Fruit fly (Drosophila melanogaster) whole organism, embryonic: ENCODE measurements around the gene CG5377.

ENCODE experiments used
- Abd-B ChIP-seq: fragments of 200-800 bp; sonication (Bioruptor generic); optimal IDR thresholded peaks from 2 replicates; lab custom pipeline; 2018; ENCODE audit warnings: missing biosample characterization, mild to moderate bottlenecking, missing genetic modification characterization, moderate library complexity
- Aef1 ChIP-seq: fragments of 200-800 bp; sonication (Bioruptor generic); IDR thresholded peaks from 3 replicates; pipeline ENCODE4 v1.3.6; 2022; ENCODE audit warnings: missing biosample characterization, missing genetic modification characterization
- Atf6 ChIP-seq: fragments of 200-800 bp; sonication (Bioruptor generic); IDR thresholded peaks from 2 replicates; pipeline ENCODE4 v1.3.6; 2022; ENCODE audit warnings: missing biosample characterization, missing genetic modification characterization
- CG10959 ChIP-seq: fragments of 200-800 bp; sonication (Bioruptor generic); IDR thresholded peaks from 2 replicates; pipeline ENCODE4 v1.3.6; 2022; ENCODE audit warnings: missing biosample characterization, missing genetic modification characterization
- CG11085 ChIP-seq: fragments of 200-800 bp; sonication (Bioruptor generic); IDR thresholded peaks from 2 replicates; pipeline ENCODE4 v1.3.6; 2022; ENCODE audit warnings: missing biosample characterization, missing genetic modification characterization
- CG11247 ChIP-seq: fragments of 200-800 bp; sonication (Bioruptor generic); IDR thresholded peaks from 2 replicates; pipeline ENCODE4 v1.3.6; 2022; ENCODE audit warnings: missing biosample characterization, missing genetic modification characterization
- CG13424 ChIP-seq: fragments of 200-800 bp; sonication (Bioruptor generic); optimal IDR thresholded peaks from 2 replicates; lab custom pipeline; 2019; ENCODE audit warnings: missing biosample characterization, mild to moderate bottlenecking, missing genetic modification characterization, moderate library complexity
- CG14014 ChIP-seq: fragments of 200-800 bp; sonication (Bioruptor generic); IDR thresholded peaks from 2 replicates; pipeline ENCODE4 v1.3.6; 2022; ENCODE audit warnings: missing biosample characterization, missing genetic modification characterization
- CG15601 ChIP-seq: fragments of 200-800 bp; sonication (Bioruptor generic); optimal IDR thresholded peaks from 3 replicates; lab custom pipeline; 2019; ENCODE audit warnings: missing biosample characterization, mild to moderate bottlenecking, missing genetic modification characterization, moderate library complexity
- CG16813 ChIP-seq: fragments of 200-800 bp; sonication (Bioruptor generic); IDR thresholded peaks from 3 replicates; pipeline ENCODE4 v1.3.6; 2022; ENCODE audit warnings: missing biosample characterization, missing genetic modification characterization; ENCODE audit not compliant: partially characterized antibody
- CG16863 ChIP-seq: fragments of 200-800 bp; sonication (Bioruptor generic); optimal IDR thresholded peaks from 3 replicates; lab custom pipeline; 2016; ENCODE audit warnings: missing biosample characterization, missing genetic modification characterization
- CG17328 ChIP-seq: fragments of 200-800 bp; sonication (Bioruptor generic); IDR thresholded peaks from 2 replicates; pipeline ENCODE4 v1.3.6; 2022; ENCODE audit warnings: missing biosample characterization, missing genetic modification characterization
- CG1832 ChIP-seq: fragments of 200-800 bp; sonication (Bioruptor generic); optimal IDR thresholded peaks from 2 replicates; lab custom pipeline; 2017; ENCODE audit warnings: missing biosample characterization, mild to moderate bottlenecking, missing genetic modification characterization, inconsistent platforms
- CG3065 ChIP-seq: fragments of 200-800 bp; sonication (Bioruptor generic); optimal IDR thresholded peaks from 2 replicates; lab custom pipeline; 2016; ENCODE audit warnings: missing biosample characterization, missing genetic modification characterization
- CG34422 ChIP-seq: fragments of 200-800 bp; sonication (Bioruptor generic); IDR thresholded peaks from 3 replicates; pipeline ENCODE4 v1.3.6; 2022; ENCODE audit warnings: missing biosample characterization, missing genetic modification characterization
- CG4707 ChIP-seq: fragments of 200-800 bp; sonication (Bioruptor generic); optimal IDR thresholded peaks from 2 replicates; lab custom pipeline; 2018; ENCODE audit warnings: missing biosample characterization, mild to moderate bottlenecking, missing genetic modification characterization, moderate library complexity
- CG4854 ChIP-seq: fragments of 200-800 bp; sonication (Bioruptor generic); optimal IDR thresholded peaks from 2 replicates; lab custom pipeline; 2016; ENCODE audit warnings: missing biosample characterization, missing genetic modification characterization, inconsistent platforms
- CG7786 ChIP-seq: fragments of 200-800 bp; sonication (Bioruptor generic); optimal IDR thresholded peaks from 2 replicates; lab custom pipeline; 2016; ENCODE audit warnings: missing biosample characterization, missing genetic modification characterization
- CG8089 ChIP-seq: fragments of 200-800 bp; sonication (Bioruptor generic); optimal IDR thresholded peaks from 3 replicates; lab custom pipeline; 2016; ENCODE audit warnings: missing biosample characterization, missing genetic modification characterization
- CG8290 ChIP-seq, 3 experiments: fragments of 200-800 bp; sonication (Bioruptor generic); optimal IDR thresholded peaks; 2 replicates each; lab custom pipeline; 2016 to 2019; ENCODE audit warnings: missing biosample characterization in 3 of 3, missing genetic modification characterization in 3 of 3, mild to moderate bottlenecking in 2 of 3, moderate library complexity in 1 of 3
- CG9609 ChIP-seq: fragments of 200-800 bp; sonication (Bioruptor generic); optimal IDR thresholded peaks from 3 replicates; lab custom pipeline; 2016; ENCODE audit warnings: missing biosample characterization, missing genetic modification characterization
- Chrac-16 ChIP-seq: fragments of 200-800 bp; sonication (Bioruptor generic); optimal IDR thresholded peaks from 3 replicates; lab custom pipeline; 2016; ENCODE audit warnings: missing biosample characterization, missing genetic modification characterization
- CkIIα-i1 ChIP-seq: fragments of 200-800 bp; sonication (Bioruptor generic); IDR thresholded peaks from 2 replicates; pipeline ENCODE4 v1.3.6; 2022; ENCODE audit warnings: missing biosample characterization, missing genetic modification characterization
- Ets97D ChIP-seq: fragments of 200-800 bp; sonication (Bioruptor generic); optimal IDR thresholded peaks from 3 replicates; lab custom pipeline; 2016; ENCODE audit warnings: missing biosample characterization, missing genetic modification characterization
- Hr51 ChIP-seq, 2 experiments: fragments of 200-800 bp; sonication (Bioruptor generic); optimal IDR thresholded peaks; 2 replicates in 1 of 2; 3 replicates in 1 of 2; lab custom pipeline; 2016 to 2018; ENCODE audit warnings: missing biosample characterization in 2 of 2, missing genetic modification characterization in 2 of 2, mild to moderate bottlenecking in 1 of 2, moderate library complexity in 1 of 2
- Mes4 ChIP-seq: fragments of 200-800 bp; sonication (Bioruptor generic); optimal IDR thresholded peaks from 2 replicates; lab custom pipeline; 2016; ENCODE audit warnings: missing biosample characterization, missing genetic modification characterization
- NC2α ChIP-seq: fragments of 200-800 bp; sonication (Bioruptor generic); optimal IDR thresholded peaks from 2 replicates; lab custom pipeline; 2016; ENCODE audit warnings: missing biosample characterization, missing genetic modification characterization
- Ptx1 ChIP-seq: fragments of 200-800 bp; sonication (Bioruptor generic); IDR thresholded peaks from 2 replicates; pipeline ENCODE4 v1.3.6; 2022; ENCODE audit warnings: missing biosample characterization, missing genetic modification characterization
- Taf1 ChIP-seq: fragments of 200-800 bp; sonication (Bioruptor generic); IDR thresholded peaks from 2 replicates; pipeline ENCODE4 v1.3.6; 2022; ENCODE audit warnings: missing biosample characterization, missing genetic modification characterization
- Tbp ChIP-seq: fragments of >200 bp; optimal IDR thresholded peaks from 2 replicates; lab custom pipeline; 2018; ENCODE audit warnings: missing biosample characterization, missing genetic modification characterization
- ara ChIP-seq: fragments of 200-800 bp; sonication (Bioruptor generic); IDR thresholded peaks from 2 replicates; pipeline ENCODE4 v1.3.6; 2022; ENCODE audit warnings: missing biosample characterization, missing genetic modification characterization
- caup ChIP-seq: fragments of 200-800 bp; sonication (Bioruptor generic); optimal IDR thresholded peaks from 3 replicates; lab custom pipeline; 2017; ENCODE audit warnings: missing biosample characterization, mild to moderate bottlenecking, missing genetic modification characterization, moderate library complexity; ENCODE audit not compliant: severe bottlenecking
- ci ChIP-seq: fragments of 200-800 bp; sonication (Bioruptor generic); IDR thresholded peaks from 3 replicates; pipeline ENCODE4 v1.3.6; 2022; ENCODE audit warnings: missing biosample characterization, missing genetic modification characterization
- dm ChIP-seq: fragments of 200-800 bp; sonication (Bioruptor generic); optimal IDR thresholded peaks from 3 replicates; lab custom pipeline; 2016; ENCODE audit warnings: missing biosample characterization, missing genetic modification characterization
- dysf ChIP-seq: fragments of 200-800 bp; sonication (Bioruptor generic); IDR thresholded peaks from 3 replicates; pipeline ENCODE4 v1.3.6; 2022; ENCODE audit warnings: missing biosample characterization, missing genetic modification characterization
- jumu ChIP-seq: fragments of 200-800 bp; sonication (Bioruptor generic); optimal IDR thresholded peaks from 3 replicates; lab custom pipeline; 2016; ENCODE audit warnings: missing biosample characterization, missing genetic modification characterization
- lilli ChIP-seq: fragments of 200-800 bp; sonication (Bioruptor generic); optimal IDR thresholded peaks from 3 replicates; lab custom pipeline; 2016; ENCODE audit warnings: missing biosample characterization, missing genetic modification characterization
- maf-S ChIP-seq: fragments of 200-800 bp; sonication (Bioruptor generic); optimal IDR thresholded peaks from 2 replicates; lab custom pipeline; 2016; ENCODE audit warnings: missing biosample characterization, missing genetic modification characterization
- mirr ChIP-seq: fragments of 200-800 bp; sonication (Bioruptor generic); optimal IDR thresholded peaks from 3 replicates; lab custom pipeline; 2018; ENCODE audit warnings: missing biosample characterization, mild to moderate bottlenecking, missing genetic modification characterization
- p53 ChIP-seq: fragments of 200-800 bp; sonication (Bioruptor generic); optimal IDR thresholded peaks from 2 replicates; lab custom pipeline; 2016; ENCODE audit warnings: missing biosample characterization, missing genetic modification characterization
- pnt ChIP-seq: fragments of 200-800 bp; sonication (Bioruptor generic); optimal IDR thresholded peaks from 3 replicates; lab custom pipeline; 2016; ENCODE audit warnings: missing biosample characterization, missing genetic modification characterization
- pros ChIP-seq: fragments of 200-800 bp; sonication (Bioruptor generic); optimal IDR thresholded peaks from 3 replicates; lab custom pipeline; 2019; ENCODE audit warnings: missing biosample characterization, mild to moderate bottlenecking, missing genetic modification characterization, moderate library complexity
- pum ChIP-seq: fragments of 200-800 bp; sonication (Bioruptor generic); optimal IDR thresholded peaks from 2 replicates; lab custom pipeline; 2016; ENCODE audit warnings: missing biosample characterization, missing genetic modification characterization
- repo ChIP-seq: fragments of 200-800 bp; sonication (Bioruptor generic); optimal IDR thresholded peaks from 2 replicates; lab custom pipeline; 2016; ENCODE audit warnings: missing biosample characterization, missing genetic modification characterization
- ro ChIP-seq: fragments of 200-800 bp; sonication (Bioruptor generic); IDR thresholded peaks from 2 replicates; pipeline ENCODE4 v1.3.6; 2022; ENCODE audit warnings: missing biosample characterization, missing genetic modification characterization
- sim ChIP-seq: fragments of 200-800 bp; sonication (Bioruptor generic); IDR thresholded peaks from 2 replicates; pipeline ENCODE4 v1.3.6; 2022; ENCODE audit warnings: missing biosample characterization, missing genetic modification characterization
- sima ChIP-seq: fragments of 200-800 bp; sonication (Bioruptor generic); optimal IDR thresholded peaks from 2 replicates; lab custom pipeline; 2016; ENCODE audit warnings: missing biosample characterization, missing genetic modification characterization
- sisA ChIP-seq: fragments of 200-800 bp; sonication (Bioruptor generic); IDR thresholded peaks from 2 replicates; pipeline ENCODE4 v1.3.6; 2022; ENCODE audit warnings: missing biosample characterization, missing genetic modification characterization
- slp2 ChIP-seq: fragments of 200-800 bp; sonication (Bioruptor generic); optimal IDR thresholded peaks from 2 replicates; lab custom pipeline; 2016; ENCODE audit warnings: missing biosample characterization, missing genetic modification characterization
- trh ChIP-seq: fragments of 200-800 bp; sonication (Bioruptor generic); optimal IDR thresholded peaks from 2 replicates; lab custom pipeline; 2016; ENCODE audit warnings: missing biosample characterization, missing genetic modification characterization
- zfh2 ChIP-seq: fragments of 200-800 bp; sonication (Bioruptor generic); optimal IDR thresholded peaks from 2 replicates; lab custom pipeline; 2016; ENCODE audit warnings: missing biosample characterization, missing genetic modification characterization

The CG5377 gene

DNA sequence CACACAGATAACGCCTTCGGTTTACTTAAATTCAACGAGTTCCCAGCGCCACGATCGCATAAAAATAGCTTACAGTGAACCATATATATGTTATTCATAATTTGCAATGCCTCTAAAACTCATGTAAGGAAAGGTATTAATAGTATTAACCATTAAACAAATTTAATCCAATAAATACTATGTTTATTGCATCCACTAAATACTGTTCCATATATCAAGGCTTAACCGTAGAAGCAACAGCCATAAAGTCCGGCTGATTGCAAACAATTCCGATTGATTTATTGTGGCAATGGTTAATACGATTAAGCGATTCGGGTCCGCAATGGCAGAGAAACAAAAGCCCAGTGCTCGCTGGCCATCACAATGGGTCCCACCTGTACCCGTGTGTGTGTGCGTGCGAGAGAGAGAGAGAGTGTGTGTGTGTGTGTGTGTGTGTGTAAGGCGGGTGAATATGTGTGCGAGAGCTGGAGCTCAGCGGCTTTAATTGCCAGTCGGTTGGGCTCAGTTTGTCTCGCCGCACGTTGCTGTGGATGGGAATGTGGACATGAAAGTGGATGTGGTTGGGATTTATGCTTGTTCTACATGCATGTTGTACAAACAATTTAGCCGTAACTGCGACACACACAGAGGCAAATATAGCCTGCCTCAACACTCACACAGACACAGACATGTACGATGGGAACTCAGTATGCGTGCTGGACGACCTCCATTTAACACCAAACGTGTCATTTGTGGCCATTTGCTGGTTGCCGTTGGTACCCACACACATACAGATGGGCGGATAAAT lies 26.8 kb upstream of the CG5377 start (continued):
- TF ChIP-seq CG7786 (GFP tag; lab: Kevin White, UChicago) = no peak
- no peak for TF ChIP-seq Mes4
- TF ChIP-seq CG16863 (GFP tag; lab: Kevin White, UChicago) = no peak
- no peak for TF ChIP-seq CG1832 (GFP tag; lab: Kevin White, UChicago)
- TF ChIP-seq CG17328 (GFP tag; lab: Robert Waterston, UW) = no peak
- TF ChIP-seq Abd-B (GFP tag; lab: Kevin White, UChicago) = peak; percentile 77
- TF ChIP-seq p53 (GFP tag; lab: Kevin White, UChicago) = no peak
- no peak for TF ChIP-seq sima (GFP tag; lab: Kevin White, UChicago)
- no peak; the same call in 1 of the 2 replicates for TF ChIP-seq sisA (GFP tag; lab: Robert Waterston, UW)
- no peak for TF ChIP-seq sim (GFP tag; lab: Robert Waterston, UW)
- peak in 1 of 2 experiments; percentile 21 for TF ChIP-seq Hr51 (GFP tag; optimal IDR thresholded peaks at IDR 0.05; lab: Kevin White, UChicago)
- TF ChIP-seq Ptx1 (GFP tag; lab: Robert Waterston, UW) = 0 out of 2 replicates have a peak, but pooled peaks have one; percentile 29
- TF ChIP-seq CG13424 (tag; lab: Kevin White, UChicago) = no peak
- TF ChIP-seq CG3065 (GFP tag; lab: Kevin White, UChicago) = no peak
- TF ChIP-seq CG16813 (GFP tag; lab: Robert Waterston, UW) = no peak
- no peak for TF ChIP-seq ro (GFP tag; lab: Robert Waterston, UW)
- no peak for TF ChIP-seq jumu (GFP tag; lab: Kevin White, UChicago)
- no peak for TF ChIP-seq dm (GFP tag; lab: Kevin White, UChicago)
- TF ChIP-seq pnt (GFP tag; lab: Kevin White, UChicago) = no peak
- no peak for TF ChIP-seq CG34422
- no peak for TF ChIP-seq CG10959 (GFP tag; lab: Robert Waterston, UW)
- no peak for TF ChIP-seq CG15601
- TF ChIP-seq Chrac-16 = no peak
- no peak for TF ChIP-seq slp2
- TF ChIP-seq pros (GFP tag; lab: Kevin White, UChicago) = no peak
- peak; percentile 61 for TF ChIP-seq mirr (GFP tag; lab: Kevin White, UChicago)
- 0 out of 2 replicates have a peak, but pooled peaks have one; percentile 5 for TF ChIP-seq CG14014 (GFP tag; lab: Robert Waterston, UW)
- no peak for TF ChIP-seq CG4854 (GFP tag; lab: Kevin White, UChicago)
- TF ChIP-seq ara (GFP tag; lab: Robert Waterston, UW) = no peak
- peak; percentile 31 for TF ChIP-seq lilli
- no peak for TF ChIP-seq trh (GFP tag; lab: Kevin White, UChicago)
- no peak for TF ChIP-seq CkIIα-i1 (GFP tag; lab: Robert Waterston, UW)
- 0 out of 2 replicates have a peak, but pooled peaks have one; percentile 8 for TF ChIP-seq Atf6 (GFP tag; lab: Robert Waterston, UW)
- TF ChIP-seq ci (GFP tag; lab: Robert Waterston, UW) = no peak
- no peak for TF ChIP-seq maf-S (GFP tag; lab: Kevin White, UChicago)
- no peak for TF ChIP-seq pum (GFP tag; lab: Kevin White, UChicago)
- TF ChIP-seq CG9609 (GFP tag; lab: Kevin White, UChicago) = no peak
- no peak for TF ChIP-seq NC2α
- no peak for TF ChIP-seq CG8290 (GFP tag; optimal IDR thresholded peaks at IDR 0.05; lab: Kevin White, UChicago)
- no peak for TF ChIP-seq CG8290 (tag; optimal IDR thresholded peaks at IDR 0.05; lab: Kevin White, UChicago)
- peak; percentile 16 for TF ChIP-seq caup (GFP tag; lab: Kevin White, UChicago)
- TF ChIP-seq Aef1 (GFP tag; lab: Robert Waterston, UW) = peak; percentile 27; the same call in 1 of the 3 replicates
- no peak for TF ChIP-seq Ets97D
- no peak for TF ChIP-seq CG11085
- no peak for TF ChIP-seq Taf1 (GFP tag; lab: Robert Waterston, UW)
- TF ChIP-seq CG4707 (GFP tag; lab: Kevin White, UChicago) = no peak
- TF ChIP-seq zfh2 = no peak
- no peak for TF ChIP-seq CG8089 (GFP tag; lab: Kevin White, UChicago)
- no peak for TF ChIP-seq repo (GFP tag; lab: Kevin White, UChicago)
- no peak for TF ChIP-seq CG11247 (GFP tag; lab: Robert Waterston, UW)
- peak; percentile 34; the same call in 1 of the 3 replicates for TF ChIP-seq dysf (GFP tag; lab: Robert Waterston, UW)
- no peak for TF ChIP-seq Tbp
